Worm (Caenorhabditis elegans) whole organism, L2 larva: Measurements from ENCODE around the gene T23F11.11.

Source experiments
- aly-2 ChIP-seq: fragments of 150-350 bp; optimal IDR thresholded peaks from 2 replicates; lab custom pipeline; 2014; ENCODE audit warnings: missing biosample characterization, missing genetic modification characterization
- ama-1 ChIP-seq: fragments of 150-350 bp; optimal IDR thresholded peaks from 2 replicates; lab custom pipeline; 2018; ENCODE audit warnings: inconsistent platforms
- blmp-1 ChIP-seq: sonication (generic microtip); optimal IDR thresholded peaks from 2 replicates; lab custom pipeline; 2017; ENCODE audit warnings: missing genetic modification characterization, mild to moderate bottlenecking, missing compliant biosample characterization, antibody characterized with exemption, moderate library complexity; ENCODE audit not compliant: insufficient read depth
- lin-13 ChIP-seq: fragments of 150-350 bp; optimal IDR thresholded peaks from 2 replicates; lab custom pipeline; 2014; ENCODE audit warnings: missing biosample characterization, missing genetic modification reagents, missing genetic modification characterization
- lin-39 ChIP-seq: fragments of 150-350 bp; optimal IDR thresholded peaks from 2 replicates; lab custom pipeline; 2014; ENCODE audit warnings: missing biosample characterization, missing genetic modification reagents, missing genetic modification characterization
- mdl-1 ChIP-seq, 2 experiments: fragments of 150-350 bp in 1 of 2; sonication (generic microtip) in 1 of 2; optimal IDR thresholded peaks; 2 replicates each; lab custom pipeline; 2017; ENCODE audit warnings: missing biosample characterization in 2 of 2, missing genetic modification characterization in 2 of 2
- nhr-11 ChIP-seq: fragments of 150-350 bp; optimal IDR thresholded peaks from 2 replicates; lab custom pipeline; 2014; ENCODE audit warnings: missing biosample characterization, missing genetic modification characterization
- nhr-23 ChIP-seq: fragments of 150-350 bp; optimal IDR thresholded peaks from 2 replicates; lab custom pipeline; 2014; ENCODE audit warnings: missing biosample characterization, missing genetic modification reagents, missing genetic modification characterization
- nhr-237 ChIP-seq: fragments of 150-350 bp; optimal IDR thresholded peaks from 2 replicates; lab custom pipeline; 2014; ENCODE audit warnings: missing biosample characterization, missing genetic modification characterization
- nhr-25 ChIP-seq: fragments of 150-350 bp; sonication (generic microtip); optimal IDR thresholded peaks from 3 replicates; lab custom pipeline; 2014; ENCODE audit warnings: missing biosample characterization, missing genetic modification characterization
- nhr-6 ChIP-seq: fragments of 150-350 bp; optimal IDR thresholded peaks from 2 replicates; lab custom pipeline; 2014; ENCODE audit warnings: missing biosample characterization, missing genetic modification characterization
- unc-39 ChIP-seq: fragments of 150-350 bp; optimal IDR thresholded peaks from 2 replicates; lab custom pipeline; 2014; ENCODE audit warnings: missing biosample characterization, missing genetic modification characterization

ce11 chrIII:4687134-4687533 lies 15.7 kb upstream of the T23F11.11 start:
- TF ChIP-seq mdl-1 (tag; optimal IDR thresholded peaks at IDR 0.05; lab: Kevin White, UChicago): no peak
- no peak for TF ChIP-seq lin-13 (GFP tag; lab: Kevin White, UChicago)
- TF ChIP-seq ama-1 (lab: Kevin White, UChicago): no peak
- no peak for TF ChIP-seq nhr-11 (tag; lab: Kevin White, UChicago)
- no peak for TF ChIP-seq nhr-237 (tag; lab: Kevin White, UChicago)
- TF ChIP-seq nhr-6 (tag; lab: Kevin White, UChicago): no peak
- TF ChIP-seq nhr-23 (tag; lab: Kevin White, UChicago): no peak
- TF ChIP-seq blmp-1 (tag; lab: Kevin White, UChicago): no peak
- TF ChIP-seq unc-39: no peak
- no peak for TF ChIP-seq nhr-25 (tag; lab: Kevin White, UChicago)
- TF ChIP-seq lin-39 (tag; lab: Kevin White, UChicago): no peak
- TF ChIP-seq aly-2 (tag; lab: Kevin White, UChicago): no peak
